Worm (Caenorhabditis elegans) whole organism, L2 larva: ENCODE data around the gene srw-38.

Experiments
- gmeb-1 ChIP-seq: fragments of 150-350 bp; optimal IDR thresholded peaks from 2 replicates; lab custom pipeline; 2014; ENCODE audit warnings: missing biosample characterization, missing genetic modification characterization
- lin-39 ChIP-seq: fragments of 150-350 bp; optimal IDR thresholded peaks from 2 replicates; lab custom pipeline; 2014; ENCODE audit warnings: missing biosample characterization, missing genetic modification reagents, missing genetic modification characterization
- nhr-77 ChIP-seq: fragments of 150-350 bp; optimal IDR thresholded peaks from 2 replicates; lab custom pipeline; 2014; ENCODE audit warnings: missing biosample characterization, missing genetic modification characterization
- ztf-11 ChIP-seq: sonication (generic microtip); optimal IDR thresholded peaks from 2 replicates; lab custom pipeline; 2017; ENCODE audit warnings: missing biosample characterization, missing genetic modification characterization

DNA sequence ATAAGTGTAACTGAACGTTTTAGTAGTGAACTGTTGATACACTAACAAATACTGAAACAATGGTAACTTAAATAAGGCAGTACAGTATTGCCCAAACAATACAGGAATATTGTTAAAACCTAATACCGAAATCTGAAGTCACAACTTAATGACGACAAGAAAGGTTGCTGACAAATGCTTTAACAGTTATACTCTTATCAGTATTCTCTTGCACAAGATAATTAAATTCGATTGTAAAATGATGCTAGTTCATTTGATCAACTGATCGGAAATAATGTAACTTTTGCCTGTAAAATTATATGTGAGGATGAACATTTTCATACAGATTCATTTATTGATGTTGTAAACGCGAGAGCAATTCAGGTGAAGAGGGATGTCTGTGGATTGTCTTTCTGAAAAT is 4.7 kb upstream of the srw-38 start:
- TF ChIP-seq ztf-11 (tag; lab: Kevin White, UChicago), result no peak
- TF ChIP-seq nhr-77 (tag; lab: Kevin White, UChicago), result no peak
- no peak for TF ChIP-seq gmeb-1
- no peak for TF ChIP-seq lin-39 (tag; lab: Kevin White, UChicago)
